Fruit fly (Drosophila melanogaster): ENCODE data around the gene CG17141.

CG17141 gene

DNA sequence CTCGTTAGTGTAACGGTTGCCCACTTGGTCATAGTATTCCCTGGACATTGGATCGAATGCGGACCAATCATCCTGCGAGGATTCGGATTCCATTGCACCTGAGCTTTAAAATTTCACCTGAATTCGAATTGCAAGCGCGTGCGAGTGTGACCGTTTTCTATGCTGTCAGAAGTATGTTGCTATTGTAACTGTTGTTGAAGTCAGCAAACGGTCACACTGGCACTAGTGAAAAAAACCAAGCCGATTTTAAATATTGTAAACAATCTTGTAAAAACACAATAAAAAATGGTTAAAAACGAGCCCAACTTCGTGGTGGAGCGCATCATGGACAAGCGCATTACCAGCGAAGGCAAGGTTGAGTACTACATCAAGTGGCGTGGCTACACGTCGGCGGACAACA is 2.0 kb downstream of the CG17141 start, which contains the start of the genes vret and HP1c (continued):
- TF ChIP-seq CG34422 (GFP tag; IDR thresholded peaks at IDR 0.05) (peak; percentile 31; the same call in 1 of the 3 replicates), CG14014 (GFP tag; IDR thresholded peaks at IDR 0.05) (no peak), Dip3 (GFP tag; optimal IDR thresholded peaks at IDR 0.05) (no peak), gfzf (GFP tag; optimal IDR thresholded peaks at IDR 0.05) (peak; percentile 83), pum (GFP tag; optimal IDR thresholded peaks at IDR 0.05) (no peak), al (GFP tag; IDR thresholded peaks at IDR 0.05) (no peak), CG13287 (GFP tag; IDR thresholded peaks at IDR 0.05; ENCODE audit: partially characterized antibody) (peak; percentile 56; the same call in 1 of the 2 replicates), MBD-R2 (GFP tag; IDR thresholded peaks at IDR 0.05) (peak; percentile 95), caup (GFP tag; optimal IDR thresholded peaks at IDR 0.05; ENCODE audit: severe bottlenecking) (no peak), Ets65A (GFP tag) (peak; percentile 84), Ssrp (tag; optimal IDR thresholded peaks at IDR 0.05) (no peak), scrt (GFP tag; optimal IDR thresholded peaks at IDR 0.05) (no peak), BEAF-32 (GFP tag; optimal IDR thresholded peaks at IDR 0.05) (peak; percentile 46), CG17829 (tag; optimal IDR thresholded peaks at IDR 0.05) (no peak), Fer3 (tag; optimal IDR thresholded peaks at IDR 0.05) (no peak), CHES-1-like (GFP tag; optimal IDR thresholded peaks at IDR 0.05) (peak; percentile 5), CG6791 (GFP tag; IDR thresholded peaks at IDR 0.05; ENCODE audit: partially characterized antibody) (peak; percentile 42; the same call in 1 of the 3 replicates), MESR4 (GFP tag; optimal IDR thresholded peaks at IDR 0.05) (peak; percentile 84), seq (GFP tag; IDR thresholded peaks at IDR 0.05) (no peak), pzg (GFP tag; optimal IDR thresholded peaks at IDR 0.05) (peak; percentile 78), Mes4 (GFP tag; optimal IDR thresholded peaks at IDR 0.05) (no peak), CG4617 (GFP tag; optimal IDR thresholded peaks at IDR 0.05; ENCODE audit: borderline replicate concordance) (peak; percentile 69), Myb (GFP tag; optimal IDR thresholded peaks at IDR 0.05) (peak; percentile 74), CG13775 (GFP tag; optimal IDR thresholded peaks at IDR 0.05) (no peak), h (optimal IDR thresholded peaks at IDR 0.05) (no peak)

DNA sequence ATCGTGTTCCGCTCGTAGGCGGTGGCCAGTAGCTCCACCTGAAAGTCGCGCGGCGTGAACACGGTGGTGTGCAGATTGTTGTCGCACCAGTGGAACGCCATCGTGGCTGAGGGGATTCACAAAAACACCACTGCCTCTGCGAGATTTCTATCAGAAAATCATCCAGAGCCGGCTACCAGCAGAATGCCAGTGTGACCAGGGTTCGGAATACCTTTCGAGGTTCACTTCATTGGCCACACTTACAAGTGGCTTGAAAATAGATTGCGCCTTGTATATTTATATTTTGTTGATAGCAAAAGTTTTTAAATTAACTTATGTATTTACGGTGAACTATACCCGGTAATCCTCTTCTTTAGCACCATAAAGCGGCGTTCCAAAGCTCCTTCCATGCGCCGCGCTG is 6.5 kb downstream of the CG17141 start, which contains the start of the genes Dcr-1 and CG6985:
Gene Dcr-1 (minus strand): TSS at position 162 of the 400 bp plus-strand sequence.
Gene CG6985 (plus strand): TSS at position 221 of the 400 bp plus-strand sequence.
- TF ChIP-seq zfh2 (GFP tag; optimal IDR thresholded peaks at IDR 0.05) (no peak), HLH3B (GFP tag; IDR thresholded peaks at IDR 0.05) (no peak), dmrt11E (tag; optimal IDR thresholded peaks at IDR 0.05) (no peak), pho (GFP tag; optimal IDR thresholded peaks at IDR 0.05) (no peak), CG11695 (GFP tag; IDR thresholded peaks at IDR 0.05) (no peak), org-1 (GFP tag; optimal IDR thresholded peaks at IDR 0.05) (no peak), HmgZ (tag; optimal IDR thresholded peaks at IDR 0.05) (peak; percentile 11), CG6272 (GFP tag; IDR thresholded peaks at IDR 0.05) (no peak), crc (GFP tag; optimal IDR thresholded peaks at IDR 0.05) (no peak), CG18764 (GFP tag; optimal IDR thresholded peaks at IDR 0.05) (no peak), Fer2 (tag; optimal IDR thresholded peaks at IDR 0.05) (no peak), CG7745 (tag; optimal IDR thresholded peaks at IDR 0.05) (no peak), onecut (GFP tag; IDR thresholded peaks at IDR 0.05) (no peak), CG13287 (GFP tag; IDR thresholded peaks at IDR 0.05; ENCODE audit: partially characterized antibody) (peak; percentile 40), Blimp-1 (GFP tag; optimal IDR thresholded peaks at IDR 0.05) (no peak), CG7839 (tag; optimal IDR thresholded peaks at IDR 0.05) (no peak), Sin3A (optimal IDR thresholded peaks at IDR 0.05) (peak; percentile 13), CG31365 (tag; optimal IDR thresholded peaks at IDR 0.05) (no peak), bcd (GFP tag; optimal IDR thresholded peaks at IDR 0.05) (no peak), CG30020 (tag; optimal IDR thresholded peaks at IDR 0.05) (no peak), mld (GFP tag; IDR thresholded peaks at IDR 0.05; ENCODE audit: partially characterized antibody) (0 out of 3 replicates have a peak, but pooled peaks have one; percentile 24), Dfd (GFP tag; optimal IDR thresholded peaks at IDR 0.05) (no peak), MBD-R2 (GFP tag; IDR thresholded peaks at IDR 0.05) (peak; percentile 88), bowl (GFP tag; IDR thresholded peaks at IDR 0.05) (no peak), lov (optimal IDR thresholded peaks at IDR 0.05) (no peak), lov (GFP tag; IDR thresholded peaks at IDR 0.05) (no peak), gfzf (GFP tag; optimal IDR thresholded peaks at IDR 0.05) (peak; percentile 69), Dbx (GFP tag; IDR thresholded peaks at IDR 0.05) (no peak), lmd (GFP tag; IDR thresholded peaks at IDR 0.05) (no peak), CG16815 (GFP tag; optimal IDR thresholded peaks at IDR 0.05) (no peak)
